Worm (Caenorhabditis elegans): Measurements from ENCODE around the gene C24B9.3.
A peak's percentile ranks its signal among the peaks of the same experiment; 100 is the strongest.

- TF ChIP-seq ceh-40 (GFP tag; IDR thresholded peaks at IDR 0.05) (peak; percentile 29; the same call in 1 of the 2 replicates), madf-8 (GFP tag; conservative IDR thresholded peaks at IDR 0.05) (no peak), snpc-4 (GFP tag; optimal IDR thresholded peaks at IDR 0.05) (no peak), snpc-4 (tag; optimal IDR thresholded peaks at IDR 0.05) (peak in 2 of 4 experiments; percentile 4 to 60), B0336.3 (GFP tag; IDR thresholded peaks at IDR 0.05) (peak; percentile 52; the same call in 1 of the 2 replicates), ztf-22 (GFP tag; optimal IDR thresholded peaks at IDR 0.05) (no peak), ama-1 (optimal IDR thresholded peaks at IDR 0.05) (no peak), ama-1 (GFP tag; optimal IDR thresholded peaks at IDR 0.05) (peak; percentile 15 to 71), cebp-1 (GFP tag; IDR thresholded peaks at IDR 0.05) (0 out of 2 replicates have a peak, but pooled peaks have one; percentile 13), cebp-1 (tag; optimal IDR thresholded peaks at IDR 0.05) (peak; percentile 66), nhr-90 (tag; optimal IDR thresholded peaks at IDR 0.05) (peak; percentile 55)
Measured at ce11 chrV:2673807-2674206, 37.6 kb downstream of the C24B9.3 start.

All from whole organism, young adult.